Fruit fly (Drosophila melanogaster) whole organism: ENCODE results near the gene CG42366.

Experiments
- Dll ChIP-seq: fragments of >200 bp; optimal IDR thresholded peaks from 2 replicates; lab custom pipeline; 2017
- pan ChIP-seq: fragments of >200 bp; optimal IDR thresholded peaks from 2 replicates; lab custom pipeline; 2017
- psq ChIP-seq: fragments of >200 bp; optimal IDR thresholded peaks from 2 replicates; lab custom pipeline; 2017
- usp ChIP-seq: fragments of >200 bp; optimal IDR thresholded peaks from 2 replicates; lab custom pipeline; 2017; ENCODE audit warnings: missing biosample characterization, missing genetic modification characterization, mixed read lengths

DNA sequence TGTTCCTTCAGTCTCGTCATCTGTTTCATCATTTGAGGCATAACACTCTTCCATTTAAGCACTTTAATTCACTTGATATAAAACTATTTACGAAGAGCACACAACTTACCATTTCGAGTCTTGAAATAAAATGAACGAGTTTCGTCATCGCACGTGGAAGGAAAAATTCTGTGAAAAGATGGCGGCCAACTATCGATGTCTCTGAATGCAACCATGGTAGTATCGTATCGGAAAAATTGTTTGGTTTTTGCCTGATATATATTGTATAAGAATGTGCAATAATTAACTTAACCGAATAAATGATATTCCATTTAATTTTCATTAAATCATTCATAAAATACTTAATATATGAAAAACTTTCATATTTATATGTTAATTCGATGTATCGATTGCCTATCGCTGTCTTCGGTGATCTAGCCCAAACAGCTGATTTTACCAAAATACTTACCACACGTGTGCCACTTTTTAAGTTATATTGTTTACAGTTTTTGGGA lies 30.0 kb upstream of the CG42366 start, which contains the start of gene Bka:
- TF ChIP-seq usp (GFP tag; lab: Kevin White, UChicago) (no peak), psq (no peak), pan (lab: Kevin White, UChicago) (no peak), Dll (lab: Kevin White, UChicago) (no peak)
